Worm (Caenorhabditis elegans) whole organism, young adult: ENCODE measurements around the gene F26F12.8.

Source experiments
- B0019.2 ChIP-seq: fragments of 200-800 bp; sonication (Bioruptor generic); conservative IDR thresholded peaks from 2 replicates; pipeline ENCODE4 v1.3.6; 2022; ENCODE audit warnings: missing genetic modification reagents, missing genetic modification characterization, missing compliant biosample characterization
- B0035.1 ChIP-seq: sonication (generic microtip); optimal IDR thresholded peaks from 2 replicates; lab custom pipeline; 2016; ENCODE audit warnings: missing genetic modification characterization, mild to moderate bottlenecking, missing compliant biosample characterization, missing genotype, missing genetic modification reagents
- C06A6.2 ChIP-seq: fragments of 200-800 bp; sonication (Bioruptor generic); conservative IDR thresholded peaks from 2 replicates; pipeline ENCODE4 v1.3.6; 2022; ENCODE audit warnings: missing genetic modification characterization, missing compliant biosample characterization
- D2030.7 ChIP-seq: fragments of 200-800 bp; sonication (Bioruptor generic); IDR thresholded peaks from 2 replicates; pipeline ENCODE4 v1.3.6; 2022; ENCODE audit warnings: missing genetic modification reagents, missing genetic modification characterization, missing compliant biosample characterization
- F10E7.11 ChIP-seq: sonication (generic microtip); optimal IDR thresholded peaks from 2 replicates; lab custom pipeline; 2017; ENCODE audit warnings: mild to moderate bottlenecking, missing genetic modification characterization, moderate library complexity, missing compliant biosample characterization
- F33H1.4 ChIP-seq: fragments of 200-800 bp; sonication (Bioruptor generic); IDR thresholded peaks from 2 replicates; pipeline ENCODE4 v1.3.6; 2022; ENCODE audit warnings: missing genetic modification reagents, missing genetic modification characterization, missing compliant biosample characterization
- F39B2.1 ChIP-seq: fragments of 200-800 bp; sonication (Bioruptor generic); IDR thresholded peaks from 2 replicates; pipeline ENCODE4 v1.3.6; 2022; ENCODE audit warnings: missing genetic modification reagents, missing genetic modification characterization, missing compliant biosample characterization
- F52B5.7 ChIP-seq: sonication (generic microtip); optimal IDR thresholded peaks from 2 replicates; lab custom pipeline; 2016; ENCODE audit warnings: mild to moderate bottlenecking, missing genetic modification characterization, missing compliant biosample characterization
- F55B11.4 ChIP-seq: sonication (generic microtip); optimal IDR thresholded peaks from 2 replicates; lab custom pipeline; 2016; ENCODE audit warnings: missing compliant biosample characterization, missing genetic modification characterization, borderline replicate concordance; ENCODE audit not compliant: insufficient read depth
- T26A5.8 ChIP-seq: sonication (generic microtip); optimal IDR thresholded peaks from 2 replicates; lab custom pipeline; 2016; ENCODE audit warnings: missing genetic modification characterization, missing compliant biosample characterization
- Y53F4B.3 ChIP-seq: fragments of 200-800 bp; sonication (Bioruptor generic); IDR thresholded peaks from 2 replicates; pipeline ENCODE4 v1.3.6; 2022; ENCODE audit warnings: missing genetic modification reagents, missing genetic modification characterization, missing compliant biosample characterization
- Y67H2A.10 ChIP-seq: fragments of 200-800 bp; sonication (Bioruptor generic); conservative IDR thresholded peaks from 2 replicates; pipeline ENCODE4 v1.3.6; 2022; ENCODE audit warnings: missing genetic modification reagents, missing genetic modification characterization, missing compliant biosample characterization
- Y79H2A.3 ChIP-seq: fragments of 200-800 bp; sonication (Bioruptor generic); conservative IDR thresholded peaks from 2 replicates; pipeline ENCODE4 v1.3.6; 2022; ENCODE audit warnings: missing genetic modification reagents, missing genetic modification characterization, missing compliant biosample characterization
- aptf-3 ChIP-seq: fragments of 200-800 bp; sonication (Bioruptor generic); IDR thresholded peaks from 2 replicates; pipeline ENCODE4 v1.3.6; 2022; ENCODE audit warnings: missing genetic modification characterization, missing compliant biosample characterization
- atf-7 ChIP-seq: sonication (generic microtip); optimal IDR thresholded peaks from 2 replicates; lab custom pipeline; 2017; ENCODE audit warnings: mild to moderate bottlenecking, missing genetic modification characterization, missing compliant biosample characterization
- attf-5 ChIP-seq: fragments of 200-800 bp; sonication (Bioruptor generic); optimal IDR thresholded peaks from 2 replicates; lab custom pipeline; 2018; ENCODE audit warnings: mild to moderate bottlenecking, missing genetic modification characterization, missing compliant biosample characterization
- cebp-1 ChIP-seq, 2 experiments: fragments of 200-800 bp in 1 of 2; sonication (Bioruptor generic) in 1 of 2; sonication (generic microtip) in 1 of 2; IDR thresholded peaks in 1 of 2; optimal IDR thresholded peaks in 1 of 2; 2 replicates each; pipeline versions ENCODE4 v1.3.6 to Lab custom; 2017 to 2022; ENCODE audit warnings: missing compliant biosample characterization in 2 of 2, missing genetic modification characterization in 2 of 2, mild to moderate bottlenecking in 1 of 2, missing genetic modification reagents in 1 of 2, moderate library complexity in 1 of 2
- ceh-40 ChIP-seq: fragments of 200-800 bp; sonication (Bioruptor generic); IDR thresholded peaks from 2 replicates; pipeline ENCODE4 v1.3.6; 2022; ENCODE audit warnings: missing genetic modification characterization, missing compliant biosample characterization
- ceh-58 ChIP-seq: fragments of 200-800 bp; sonication (Bioruptor generic); IDR thresholded peaks from 2 replicates; pipeline ENCODE4 v1.3.6; 2022; ENCODE audit warnings: missing genetic modification characterization, missing compliant biosample characterization
- die-1 ChIP-seq: sonication (generic microtip); optimal IDR thresholded peaks from 2 replicates; lab custom pipeline; 2016; ENCODE audit warnings: missing genotype, mild to moderate bottlenecking, missing genetic modification characterization, missing compliant biosample characterization
- dpl-1 ChIP-seq: fragments of 150-350 bp; optimal IDR thresholded peaks from 2 replicates; lab custom pipeline; 2014; ENCODE audit warnings: missing biosample characterization, missing genetic modification reagents, missing genetic modification characterization
- efl-1 ChIP-seq: fragments of 150-350 bp; optimal IDR thresholded peaks from 2 replicates; lab custom pipeline; 2014; ENCODE audit warnings: missing biosample characterization, missing genetic modification reagents, missing genetic modification characterization
- egl-18 ChIP-seq: fragments of 200-800 bp; sonication (Bioruptor generic); IDR thresholded peaks from 2 replicates; pipeline ENCODE4 v1.3.6; 2022; ENCODE audit warnings: missing genetic modification reagents, missing genetic modification characterization, missing compliant biosample characterization
- egrh-3 ChIP-seq: fragments of 200-800 bp; sonication (Bioruptor generic); IDR thresholded peaks from 2 replicates; pipeline ENCODE4 v1.3.6; 2022; ENCODE audit warnings: missing genetic modification reagents, missing genetic modification characterization, missing compliant biosample characterization
- fkh-3 ChIP-seq: sonication (generic microtip); optimal IDR thresholded peaks from 2 replicates; lab custom pipeline; 2016; ENCODE audit warnings: mild to moderate bottlenecking, missing genetic modification characterization, missing compliant biosample characterization
- hsf-1 ChIP-seq: fragments of 200-800 bp; sonication (Bioruptor generic); IDR thresholded peaks from 2 replicates; pipeline ENCODE4 v1.3.6; 2022; ENCODE audit warnings: missing genetic modification reagents, missing genetic modification characterization, missing compliant biosample characterization
- lin-40 ChIP-seq: sonication (generic microtip); optimal IDR thresholded peaks from 2 replicates; lab custom pipeline; 2016; ENCODE audit warnings: missing genetic modification characterization, mild to moderate bottlenecking, missing compliant biosample characterization, missing genotype, missing genetic modification reagents
- lin-54 ChIP-seq: fragments of 200-800 bp; sonication (Bioruptor generic); optimal IDR thresholded peaks from 2 replicates; lab custom pipeline; 2018; ENCODE audit warnings: mild to moderate bottlenecking, missing genetic modification characterization, missing compliant biosample characterization
- lsl-1 ChIP-seq: fragments of 200-800 bp; sonication (Bioruptor generic); optimal IDR thresholded peaks from 2 replicates; lab custom pipeline; 2018; ENCODE audit warnings: mild to moderate bottlenecking, missing genetic modification characterization, moderate library complexity, missing compliant biosample characterization
- madf-3 ChIP-seq: fragments of 200-800 bp; sonication (Bioruptor generic); IDR thresholded peaks from 2 replicates; pipeline ENCODE4 v1.3.6; 2022; ENCODE audit warnings: missing genetic modification reagents, missing genetic modification characterization, missing compliant biosample characterization
- madf-6 ChIP-seq: fragments of 200-800 bp; sonication (Bioruptor generic); IDR thresholded peaks from 2 replicates; pipeline ENCODE4 v1.3.6; 2022; ENCODE audit warnings: missing genetic modification reagents, missing genetic modification characterization, missing compliant biosample characterization
- mcd-1 ChIP-seq: fragments of 200-800 bp; sonication (Bioruptor generic); IDR thresholded peaks from 2 replicates; pipeline ENCODE4 v1.3.6; 2022; ENCODE audit warnings: missing genetic modification reagents, missing genetic modification characterization, missing compliant biosample characterization
- mel-28 ChIP-seq: sonication (generic microtip); optimal IDR thresholded peaks from 2 replicates; lab custom pipeline; 2016; ENCODE audit warnings: borderline replicate concordance, mild to moderate bottlenecking, missing genetic modification characterization, missing compliant biosample characterization
- mes-4 ChIP-seq: sonication (generic microtip); optimal IDR thresholded peaks from 2 replicates; lab custom pipeline; 2016; ENCODE audit warnings: missing genotype, missing genetic modification characterization, missing compliant biosample characterization
- nfya-2 ChIP-seq: fragments of 200-800 bp; sonication (Bioruptor generic); IDR thresholded peaks from 2 replicates; pipeline ENCODE4 v1.3.6; 2022; ENCODE audit warnings: missing genetic modification reagents, missing genetic modification characterization, missing compliant biosample characterization
- nfyb-1 ChIP-seq: fragments of 200-800 bp; sonication (Bioruptor generic); IDR thresholded peaks from 2 replicates; pipeline ENCODE4 v1.3.6; 2022; ENCODE audit warnings: missing genetic modification reagents, missing genetic modification characterization, missing compliant biosample characterization
- nhr-27 ChIP-seq: fragments of 200-800 bp; sonication (Bioruptor generic); optimal IDR thresholded peaks from 2 replicates; lab custom pipeline; 2018; ENCODE audit warnings: mild to moderate bottlenecking, missing genetic modification characterization, moderate library complexity, missing compliant biosample characterization
- nhr-90 ChIP-seq: sonication (generic microtip); optimal IDR thresholded peaks from 2 replicates; lab custom pipeline; 2016; ENCODE audit warnings: missing genotype, mild to moderate bottlenecking, missing genetic modification characterization, missing compliant biosample characterization
- pbrm-1 ChIP-seq: fragments of 200-800 bp; sonication (Bioruptor generic); IDR thresholded peaks from 2 replicates; pipeline ENCODE4 v1.3.6; 2022; ENCODE audit warnings: missing genetic modification reagents, missing genetic modification characterization, missing compliant biosample characterization
- rpc-1 ChIP-seq, 2 experiments: fragments of 150-350 bp in 1 of 2; sonication (generic microtip) in 1 of 2; optimal IDR thresholded peaks; 2 replicates each; lab custom pipeline; 2014 to 2018; ENCODE audit warnings: missing biosample characterization in 1 of 2, missing genetic modification characterization in 1 of 2, missing genetic modification reagents in 1 of 2, missing genotype in 1 of 2
- sea-2 ChIP-seq: fragments of 200-800 bp; sonication (Bioruptor generic); IDR thresholded peaks from 2 replicates; pipeline ENCODE4 v1.3.6; 2022; ENCODE audit warnings: missing genetic modification characterization, missing compliant biosample characterization
- snpc-1.1 ChIP-seq: sonication (generic microtip); optimal IDR thresholded peaks from 2 replicates; lab custom pipeline; 2017; ENCODE audit warnings: missing genetic modification characterization, mild to moderate bottlenecking, missing compliant biosample characterization, antibody characterized with exemption, moderate library complexity, missing genotype, missing genetic modification reagents; ENCODE audit not compliant: insufficient read depth
- snpc-3.4 ChIP-seq: sonication (generic microtip); optimal IDR thresholded peaks from 2 replicates; lab custom pipeline; 2017; ENCODE audit warnings: missing genetic modification characterization, mild to moderate bottlenecking, missing compliant biosample characterization, antibody characterized with exemption, moderate library complexity, missing genotype, missing genetic modification reagents
- unc-130 ChIP-seq: sonication (generic microtip); optimal IDR thresholded peaks from 2 replicates; lab custom pipeline; 2016; ENCODE audit warnings: missing genetic modification reagents, missing genetic modification characterization, missing compliant biosample characterization
- unc-62 ChIP-seq: fragments of 150-350 bp; optimal IDR thresholded peaks from 2 replicates; lab custom pipeline; 2014; ENCODE audit warnings: missing biosample characterization, missing genetic modification reagents, missing genetic modification characterization
- zim-3 ChIP-seq: sonication (generic microtip); optimal IDR thresholded peaks from 2 replicates; lab custom pipeline; 2017; ENCODE audit warnings: mild to moderate bottlenecking, missing genetic modification characterization, moderate library complexity, missing compliant biosample characterization
- ztf-22 ChIP-seq: fragments of 200-800 bp; sonication (Bioruptor generic); optimal IDR thresholded peaks from 2 replicates; lab custom pipeline; 2018; ENCODE audit warnings: mild to moderate bottlenecking, missing genetic modification characterization, moderate library complexity, missing compliant biosample characterization
- ztf-25 ChIP-seq: fragments of 200-800 bp; sonication (Bioruptor generic); IDR thresholded peaks from 2 replicates; pipeline ENCODE4 v1.3.6; 2022; ENCODE audit warnings: missing genetic modification reagents, missing genetic modification characterization, missing compliant biosample characterization

Gene F26F12.8

DNA sequence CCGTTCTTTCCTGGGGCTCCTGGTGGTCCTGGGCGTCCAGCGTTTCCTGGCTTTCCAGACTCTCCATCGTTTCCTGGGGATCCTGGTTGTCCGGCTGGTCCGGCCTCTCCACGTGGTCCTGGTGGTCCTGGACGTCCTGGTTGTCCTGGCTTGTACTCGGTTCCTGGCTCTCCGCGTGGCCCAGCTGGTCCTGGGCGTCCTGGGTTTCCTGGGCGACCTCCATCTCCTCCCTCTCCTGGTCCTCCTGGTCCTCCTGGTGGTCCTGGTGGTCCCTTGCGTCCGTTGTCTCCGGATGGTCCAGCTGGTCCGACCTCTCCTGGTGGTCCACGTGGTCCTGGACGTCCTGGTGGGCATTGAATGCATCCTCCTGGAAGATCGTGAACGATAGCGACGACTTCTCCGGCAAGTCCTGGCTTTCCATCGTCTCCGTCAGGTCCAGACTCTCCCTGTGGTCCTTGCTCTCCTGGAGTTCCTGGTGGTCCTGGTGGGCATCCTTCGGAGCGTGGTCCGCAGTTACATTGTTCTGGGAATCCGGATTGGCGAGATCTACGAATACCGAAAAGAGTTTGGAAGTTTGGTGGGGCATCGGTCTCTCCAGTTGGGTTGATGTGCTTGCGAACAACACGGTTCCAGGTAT is 26.2 kb downstream of the F26F12.8 start (continued):
- no peak for TF ChIP-seq snpc-1.1
- TF ChIP-seq ztf-22: no peak
- TF ChIP-seq snpc-3.4 (tag; lab: Kevin White, UChicago): no peak
- TF ChIP-seq madf-3 (GFP tag; lab: Robert Waterston, UW): no peak
- no peak for TF ChIP-seq unc-130 (GFP tag; lab: Kevin White, UChicago)
- TF ChIP-seq T26A5.8: no peak
- TF ChIP-seq dpl-1 (GFP tag; lab: Kevin White, UChicago): no peak
- no peak for TF ChIP-seq zim-3 (tag; lab: Kevin White, UChicago)
- peak; percentile 20 for TF ChIP-seq lin-54 (GFP tag; lab: Kevin White, UChicago)
- TF ChIP-seq cebp-1 (GFP tag; IDR thresholded peaks at IDR 0.05; lab: Robert Waterston, UW): no peak
- TF ChIP-seq cebp-1 (tag; optimal IDR thresholded peaks at IDR 0.05; lab: Kevin White, UChicago): no peak
- TF ChIP-seq Y53F4B.3 (GFP tag; lab: Robert Waterston, UW): no peak
- TF ChIP-seq B0019.2: no peak
- no peak for TF ChIP-seq pbrm-1
- no peak for TF ChIP-seq fkh-3 (tag; lab: Kevin White, UChicago)
- TF ChIP-seq rpc-1 (optimal IDR thresholded peaks at IDR 0.05; lab: Kevin White, UChicago): no peak
- TF ChIP-seq rpc-1 (tag; optimal IDR thresholded peaks at IDR 0.05; lab: Kevin White, UChicago): no peak
- peak; percentile 47 for TF ChIP-seq mcd-1 (GFP tag; lab: Robert Waterston, UW)
- TF ChIP-seq nfya-2 (GFP tag; lab: Robert Waterston, UW): no peak
- TF ChIP-seq efl-1 (GFP tag; lab: Kevin White, UChicago): no peak
- TF ChIP-seq egl-18 (GFP tag; lab: Robert Waterston, UW): no peak
- TF ChIP-seq F55B11.4 (tag; lab: Kevin White, UChicago): no peak
- no peak for TF ChIP-seq nfyb-1 (GFP tag; lab: Robert Waterston, UW)
- no peak for TF ChIP-seq F39B2.1 (GFP tag; lab: Robert Waterston, UW)
- peak; percentile 95 for TF ChIP-seq egrh-3 (GFP tag; lab: Robert Waterston, UW)
- TF ChIP-seq mes-4 (tag; lab: Kevin White, UChicago): no peak
- no peak for TF ChIP-seq B0035.1 (tag; lab: Kevin White, UChicago)
- peak; percentile 4 for TF ChIP-seq die-1 (tag; lab: Kevin White, UChicago)
- TF ChIP-seq attf-5 (GFP tag; lab: Kevin White, UChicago): no peak
- TF ChIP-seq aptf-3: no peak
- TF ChIP-seq D2030.7 (GFP tag; lab: Robert Waterston, UW): no peak
- TF ChIP-seq sea-2 (GFP tag; lab: Robert Waterston, UW): no peak
- no peak for TF ChIP-seq F10E7.11 (tag; lab: Kevin White, UChicago)
- no peak for TF ChIP-seq Y67H2A.10 (GFP tag; lab: Robert Waterston, UW)
- TF ChIP-seq mel-28 (tag; lab: Kevin White, UChicago): no peak
- no peak for TF ChIP-seq ceh-58 (GFP tag; lab: Robert Waterston, UW)
- TF ChIP-seq Y79H2A.3: no peak
- no peak for TF ChIP-seq ztf-25 (GFP tag; lab: Robert Waterston, UW)
- TF ChIP-seq lin-40 (tag; lab: Kevin White, UChicago): peak; percentile 70
- TF ChIP-seq atf-7 (tag; lab: Kevin White, UChicago): no peak
- no peak for TF ChIP-seq F52B5.7 (tag; lab: Kevin White, UChicago)
- TF ChIP-seq ceh-40 (GFP tag; lab: Robert Waterston, UW): no peak
- no peak for TF ChIP-seq C06A6.2
- TF ChIP-seq F33H1.4 (GFP tag; lab: Robert Waterston, UW): no peak
- TF ChIP-seq lsl-1: no peak
- 0 out of 2 replicates have a peak, but pooled peaks have one; percentile 20 for TF ChIP-seq hsf-1
- TF ChIP-seq unc-62 (GFP tag; lab: Kevin White, UChicago): no peak
- no peak for TF ChIP-seq nhr-90
- TF ChIP-seq madf-6 (GFP tag; lab: Robert Waterston, UW): no peak
- TF ChIP-seq nhr-27 (tag; lab: Kevin White, UChicago): no peak
